Worm (Caenorhabditis elegans) whole organism, L1 larva: ENCODE measurements around the gene C15C7.4.

Experiments used
- aly-2 ChIP-seq: fragments of 150-350 bp; optimal IDR thresholded peaks from 2 replicates; lab custom pipeline; 2014; ENCODE audit warnings: missing biosample characterization, missing genetic modification characterization
- fkh-4 ChIP-seq: sonication (generic microtip); optimal IDR thresholded peaks from 2 replicates; lab custom pipeline; 2016; ENCODE audit warnings: missing compliant biosample characterization, missing genetic modification characterization, borderline replicate concordance
- nhr-11 ChIP-seq: fragments of 150-350 bp; optimal IDR thresholded peaks from 2 replicates; lab custom pipeline; 2014; ENCODE audit warnings: missing biosample characterization, missing genetic modification characterization

ce11 chrX:3152361-3152760 lies 7.0 kb downstream of the C15C7.4 start, which contains the start of gene bbln-1:
- TF ChIP-seq aly-2 (tag; lab: Kevin White, UChicago) (no peak), nhr-11 (tag; lab: Kevin White, UChicago) (no peak), fkh-4 (no peak)
